Worm (Caenorhabditis elegans): ENCODE results near the gene skr-15.

DNA sequence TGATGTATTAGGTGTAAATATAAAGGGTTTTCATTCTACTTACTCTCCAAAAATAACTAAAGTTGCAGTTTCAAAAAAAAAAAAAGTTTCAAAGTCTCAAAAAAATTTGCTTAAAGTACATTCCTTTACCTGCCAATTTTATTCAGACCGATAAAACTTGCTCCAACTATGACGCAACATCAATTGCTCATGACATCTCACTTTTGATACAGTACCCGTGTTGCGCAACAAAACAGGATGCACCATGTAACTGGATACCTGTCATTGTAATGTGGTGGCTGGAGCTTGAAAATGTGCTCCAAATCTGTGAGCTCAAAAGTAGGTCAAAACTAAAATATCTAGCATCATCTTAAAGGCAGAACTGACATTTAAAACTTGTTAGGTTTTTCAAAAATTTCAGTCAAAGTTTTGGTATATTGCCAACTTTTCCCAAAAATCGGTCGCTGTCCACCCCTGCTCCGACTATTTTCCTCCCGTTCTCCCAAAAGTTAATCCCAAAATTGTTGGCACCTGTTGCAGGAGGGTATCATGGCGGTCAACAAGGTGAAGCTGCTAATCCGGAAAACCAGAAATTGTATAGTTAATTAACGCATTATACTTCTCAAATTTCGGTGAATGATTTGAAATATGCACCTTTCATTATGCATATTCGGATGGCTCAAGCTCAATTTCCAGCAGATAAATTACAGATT, 41.5 kb upstream of the skr-15 start, which contains the start of gene T24E12.2:
- TF ChIP-seq hlh-6 (tag; optimal IDR thresholded peaks at IDR 0.05), result no peak
- TF ChIP-seq pqm-1 (tag; optimal IDR thresholded peaks at IDR 0.05), result no peak
- no peak for TF ChIP-seq ama-1 (optimal IDR thresholded peaks at IDR 0.05)
- TF ChIP-seq pha-4 (tag; optimal IDR thresholded peaks at IDR 0.05), result no peak
- no peak for TF ChIP-seq dve-1 (tag; optimal IDR thresholded peaks at IDR 0.05)
- TF ChIP-seq ceh-9 (tag; optimal IDR thresholded peaks at IDR 0.05), result no peak

Data from whole organism, late embryonic.